Worm (Caenorhabditis elegans) whole organism, L3 larva: ENCODE data around the gene tig-2.

Source experiments
- pha-4 ChIP-seq: fragments of 150-350 bp; optimal IDR thresholded peaks from 2 replicates; lab custom pipeline; 2014; ENCODE audit warnings: missing biosample characterization, missing genetic modification reagents, missing genetic modification characterization
- tbx-2 ChIP-seq: sonication (generic microtip); optimal IDR thresholded peaks from 2 replicates; lab custom pipeline; 2016; ENCODE audit warnings: mild to moderate bottlenecking, missing genetic modification characterization, missing compliant biosample characterization

DNA sequence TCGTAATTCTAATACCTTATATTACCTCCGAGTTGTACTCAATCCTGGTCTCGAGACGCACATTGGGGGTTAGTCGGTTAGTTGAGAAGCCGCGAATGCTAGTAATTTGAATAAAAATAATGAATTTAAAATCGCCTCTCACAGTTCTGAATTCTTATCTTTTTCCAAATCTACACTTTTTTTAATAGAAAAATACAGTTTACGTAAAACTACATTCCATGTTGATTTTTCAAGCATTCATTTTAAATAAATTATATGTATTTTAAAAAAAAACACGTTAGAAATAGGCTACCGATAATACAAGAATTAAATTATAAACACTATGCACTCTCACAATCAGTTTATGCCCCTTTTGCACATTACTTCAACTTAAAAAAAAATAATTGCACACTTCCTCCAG lies 39.7 kb upstream of the tig-2 start, which contains the start of gene C18G1.9:
- TF ChIP-seq tbx-2 (tag; lab: Kevin White, UChicago) (no peak), pha-4 (no peak)
